Fruit fly (Drosophila melanogaster): ENCODE data around the gene CG15059.

DNA sequence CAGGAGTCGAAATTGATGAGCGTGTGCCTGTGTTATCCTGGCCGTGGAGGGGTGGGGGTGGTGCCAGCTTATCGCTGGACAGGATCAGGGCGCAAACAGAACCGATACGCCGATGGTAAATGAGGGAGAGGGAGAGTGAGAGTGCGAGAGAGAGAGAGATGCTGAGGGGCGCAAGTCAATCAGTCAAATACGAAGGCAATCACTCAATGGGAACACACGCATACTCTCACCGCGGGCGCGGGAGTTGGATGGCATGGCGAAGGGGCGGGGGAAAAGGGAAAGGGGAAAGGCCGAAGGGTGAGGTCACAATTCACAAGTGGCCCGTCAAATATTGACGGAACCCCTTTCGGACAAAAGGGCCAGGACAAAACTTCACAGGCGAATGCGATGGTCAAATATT, 29.3 kb upstream of the CG15059 start:
- TF ChIP-seq CTCF (optimal IDR thresholded peaks at IDR 0.05) (no peak), CG8478 (optimal IDR thresholded peaks at IDR 0.05) (no peak)
